Worm (Caenorhabditis elegans) whole organism, midembryonic: ENCODE results near the gene T24E12.1.

ENCODE experiments used
- T22C8.4 ChIP-seq: fragments of 200-800 bp; sonication (Bioruptor generic); IDR thresholded peaks from 2 replicates; pipeline ENCODE4 v1.3.6; 2022; ENCODE audit warnings: missing genetic modification characterization, missing compliant biosample characterization
- ref-1 ChIP-seq: fragments of 200-800 bp; sonication (Bioruptor generic); conservative IDR thresholded peaks from 2 replicates; pipeline ENCODE4 v1.3.6; 2022; ENCODE audit warnings: missing genetic modification reagents, missing genetic modification characterization, missing compliant biosample characterization

- no peak for TF ChIP-seq T22C8.4
- TF ChIP-seq ref-1 (GFP tag; lab: Robert Waterston, UW), result no peak
Measured at ce11 chrII:3835915-3836314, 50.6 kb downstream of the T24E12.1 start, which contains the start of gene oac-4.
